Fruit fly (Drosophila melanogaster) whole organism, prepupa: Measurements from ENCODE around the gene CG34462.
A peak's percentile ranks its signal among the peaks of the same experiment; 100 is the strongest.

Experiments
- Blimp-1 ChIP-seq: fragments of 200-800 bp; sonication (Bioruptor generic); optimal IDR thresholded peaks from 3 replicates; lab custom pipeline; 2017; ENCODE audit warnings: missing biosample characterization, missing genetic modification characterization, mild to moderate bottlenecking, moderate library complexity, missing genetic modification reagents
- CG10631 ChIP-seq: fragments of 200-800 bp; sonication (Bioruptor generic); optimal IDR thresholded peaks from 2 replicates; lab custom pipeline; 2016; ENCODE audit warnings: missing biosample characterization, missing genetic modification characterization
- CG11294 ChIP-seq: fragments of 200-800 bp; sonication (Bioruptor generic); IDR thresholded peaks from 2 replicates; pipeline ENCODE4 v1.3.6; 2022; ENCODE audit warnings: missing biosample characterization, missing genetic modification characterization
- CG11902 ChIP-seq: fragments of 200-800 bp; sonication (Bioruptor generic); optimal IDR thresholded peaks from 3 replicates; lab custom pipeline; 2016; ENCODE audit warnings: missing biosample characterization, missing genetic modification characterization
- CG1621 ChIP-seq: fragments of 200-800 bp; sonication (Bioruptor generic); optimal IDR thresholded peaks from 3 replicates; lab custom pipeline; 2018; ENCODE audit warnings: missing biosample characterization, mild to moderate bottlenecking, missing genetic modification characterization
- CG31627 ChIP-seq: fragments of 200-800 bp; sonication (Bioruptor generic); optimal IDR thresholded peaks from 3 replicates; lab custom pipeline; 2016; ENCODE audit warnings: missing biosample characterization, missing genetic modification characterization
- CG3919 ChIP-seq: fragments of 200-800 bp; sonication (Bioruptor generic); optimal IDR thresholded peaks from 3 replicates; lab custom pipeline; 2016; ENCODE audit warnings: missing biosample characterization, missing genetic modification characterization
- CG4318 ChIP-seq: fragments of 200-800 bp; sonication (Bioruptor generic); optimal IDR thresholded peaks from 3 replicates; lab custom pipeline; 2017; ENCODE audit warnings: missing biosample characterization, mild to moderate bottlenecking, missing genetic modification characterization
- CG6163 ChIP-seq: fragments of 200-800 bp; sonication (Bioruptor generic); IDR thresholded peaks from 3 replicates; pipeline ENCODE4 v1.3.6; 2022; ENCODE audit warnings: missing biosample characterization, missing genetic modification characterization
- CG6276 ChIP-seq: fragments of 200-800 bp; sonication (Bioruptor generic); optimal IDR thresholded peaks from 2 replicates; lab custom pipeline; 2017; ENCODE audit warnings: missing biosample characterization, mild to moderate bottlenecking, missing genetic modification characterization
- CG6792 ChIP-seq: fragments of 200-800 bp; sonication (Bioruptor generic); optimal IDR thresholded peaks from 3 replicates; lab custom pipeline; 2016; ENCODE audit warnings: missing biosample characterization, missing genetic modification characterization
- CG6808 ChIP-seq: fragments of 200-800 bp; sonication (Bioruptor generic); optimal IDR thresholded peaks from 3 replicates; lab custom pipeline; 2017; ENCODE audit warnings: missing biosample characterization, missing genetic modification characterization, mild to moderate bottlenecking, moderate library complexity, missing genetic modification reagents
- CG6854 ChIP-seq: fragments of 200-800 bp; sonication (Bioruptor generic); optimal IDR thresholded peaks from 2 replicates; lab custom pipeline; 2017; ENCODE audit warnings: missing biosample characterization, mild to moderate bottlenecking, missing genetic modification characterization
- CG8119 ChIP-seq: fragments of 200-800 bp; sonication (Bioruptor generic); IDR thresholded peaks from 3 replicates; pipeline ENCODE4 v1.3.6; 2022; ENCODE audit warnings: missing biosample characterization, missing genetic modification characterization
- CG8319 ChIP-seq: fragments of 200-800 bp; sonication (Bioruptor generic); optimal IDR thresholded peaks from 3 replicates; lab custom pipeline; 2016; ENCODE audit warnings: missing biosample characterization, missing genetic modification characterization
- CG9139 ChIP-seq: fragments of 200-800 bp; sonication (Bioruptor generic); optimal IDR thresholded peaks from 3 replicates; lab custom pipeline; 2017; ENCODE audit warnings: missing biosample characterization, mild to moderate bottlenecking, missing genetic modification characterization
- Eip75B ChIP-seq: fragments of 200-800 bp; sonication (Bioruptor generic); optimal IDR thresholded peaks from 3 replicates; lab custom pipeline; 2016; ENCODE audit warnings: missing biosample characterization, missing genetic modification characterization
- Eip78C ChIP-seq: fragments of 200-800 bp; sonication (Bioruptor generic); peaks from one replicate; lab custom pipeline; 2016; ENCODE audit warnings: missing biosample characterization, missing genetic modification characterization
- Eip93F ChIP-seq: fragments of 200-800 bp; sonication (Bioruptor generic); optimal IDR thresholded peaks from 2 replicates; lab custom pipeline; 2016; ENCODE audit warnings: missing biosample characterization, mild to moderate bottlenecking, missing genetic modification characterization
- Ets21C ChIP-seq: fragments of 200-800 bp; sonication (Bioruptor generic); optimal IDR thresholded peaks from 3 replicates; lab custom pipeline; 2016; ENCODE audit warnings: missing biosample characterization, missing genetic modification characterization
- Ets96B ChIP-seq: fragments of 200-800 bp; optimal IDR thresholded peaks from 2 replicates; lab custom pipeline; 2019; ENCODE audit warnings: missing biosample characterization, mild to moderate bottlenecking, missing genetic modification characterization, moderate library complexity
- Hr39 ChIP-seq: fragments of 200-800 bp; sonication (Bioruptor generic); optimal IDR thresholded peaks from 2 replicates; lab custom pipeline; 2016; ENCODE audit warnings: missing biosample characterization, missing genetic modification characterization
- Lpt ChIP-seq: fragments of 200-800 bp; sonication (Bioruptor generic); optimal IDR thresholded peaks from 3 replicates; lab custom pipeline; 2016; ENCODE audit warnings: missing biosample characterization, missing genetic modification characterization
- Met ChIP-seq: fragments of 200-800 bp; sonication (Bioruptor generic); optimal IDR thresholded peaks from 3 replicates; lab custom pipeline; 2016; ENCODE audit warnings: missing biosample characterization, missing genetic modification characterization
- OdsH ChIP-seq: fragments of 200-800 bp; sonication (Bioruptor generic); optimal IDR thresholded peaks from 3 replicates; lab custom pipeline; 2016; ENCODE audit warnings: missing biosample characterization, missing genetic modification characterization
- Smox ChIP-seq: fragments of 200-800 bp; sonication (Bioruptor generic); optimal IDR thresholded peaks from 3 replicates; lab custom pipeline; 2016; ENCODE audit warnings: missing biosample characterization, missing genetic modification characterization
- Sox102F ChIP-seq: fragments of 200-800 bp; sonication (Bioruptor generic); optimal IDR thresholded peaks from 2 replicates; lab custom pipeline; 2016; ENCODE audit warnings: missing biosample characterization, mild to moderate bottlenecking, missing genetic modification characterization
- Sox14 ChIP-seq: fragments of 200-800 bp; sonication (Bioruptor generic); optimal IDR thresholded peaks from 3 replicates; lab custom pipeline; 2016; ENCODE audit warnings: missing biosample characterization, missing genetic modification characterization
- Sox15 ChIP-seq: fragments of 200-800 bp; sonication (Bioruptor generic); optimal IDR thresholded peaks from 3 replicates; lab custom pipeline; 2016; ENCODE audit warnings: missing biosample characterization, missing genetic modification characterization
- achi ChIP-seq: fragments of 200-800 bp; sonication (Bioruptor generic); optimal IDR thresholded peaks from 3 replicates; lab custom pipeline; 2016; ENCODE audit warnings: missing biosample characterization, missing genetic modification characterization
- acj6 ChIP-seq: fragments of 200-800 bp; sonication (Bioruptor generic); optimal IDR thresholded peaks from 3 replicates; lab custom pipeline; 2016; ENCODE audit warnings: missing biosample characterization, missing genetic modification characterization
- cyc ChIP-seq: fragments of 200-800 bp; sonication (Bioruptor generic); optimal IDR thresholded peaks from 3 replicates; lab custom pipeline; 2016; ENCODE audit warnings: missing biosample characterization, missing genetic modification characterization
- dac ChIP-seq: fragments of 200-800 bp; sonication (Bioruptor generic); optimal IDR thresholded peaks from 2 replicates; lab custom pipeline; 2017; ENCODE audit warnings: missing biosample characterization, mild to moderate bottlenecking, missing genetic modification characterization
- esn ChIP-seq: fragments of 200-800 bp; sonication (Bioruptor generic); optimal IDR thresholded peaks from 2 replicates; lab custom pipeline; 2016; ENCODE audit warnings: missing biosample characterization, mild to moderate bottlenecking, missing genetic modification characterization, moderate library complexity
- fd59A ChIP-seq: fragments of 200-800 bp; sonication (Bioruptor generic); optimal IDR thresholded peaks from 2 replicates; lab custom pipeline; 2017; ENCODE audit warnings: missing biosample characterization, mild to moderate bottlenecking, missing genetic modification characterization, missing genetic modification reagents
- fd85E ChIP-seq: fragments of 200-800 bp; sonication (Bioruptor generic); optimal IDR thresholded peaks from 3 replicates; lab custom pipeline; 2016; ENCODE audit warnings: missing biosample characterization, missing genetic modification characterization
- fkh ChIP-seq: fragments of 200-800 bp; sonication (Bioruptor generic); optimal IDR thresholded peaks from 3 replicates; lab custom pipeline; 2017; ENCODE audit warnings: missing biosample characterization, mild to moderate bottlenecking, missing genetic modification characterization, moderate library complexity
- spab ChIP-seq: fragments of 200-800 bp; sonication (Bioruptor generic); optimal IDR thresholded peaks from 2 replicates; lab custom pipeline; 2017; ENCODE audit warnings: missing biosample characterization, mild to moderate bottlenecking, missing genetic modification characterization, missing genetic modification reagents
- ss ChIP-seq, 2 experiments: fragments of 200-800 bp; sonication (Bioruptor generic); optimal IDR thresholded peaks; 2 replicates in 1 of 2; 3 replicates in 1 of 2; lab custom pipeline; 2017 to 2018; ENCODE audit warnings: mild to moderate bottlenecking in 2 of 2, missing biosample characterization in 2 of 2, missing genetic modification characterization in 2 of 2, moderate library complexity in 1 of 2
- svp ChIP-seq: fragments of 200-800 bp; sonication (Bioruptor generic); peaks from one replicate; lab custom pipeline; 2016; ENCODE audit warnings: missing biosample characterization, missing genetic modification characterization
- topi ChIP-seq: fragments of 200-800 bp; sonication (Bioruptor generic); optimal IDR thresholded peaks from 3 replicates; lab custom pipeline; 2016; ENCODE audit warnings: missing biosample characterization, missing genetic modification characterization
- vri ChIP-seq: fragments of 200-800 bp; sonication (Bioruptor generic); optimal IDR thresholded peaks from 3 replicates; lab custom pipeline; 2016; ENCODE audit warnings: missing biosample characterization, mild to moderate bottlenecking, missing genetic modification characterization

The CG34462 gene

DNA sequence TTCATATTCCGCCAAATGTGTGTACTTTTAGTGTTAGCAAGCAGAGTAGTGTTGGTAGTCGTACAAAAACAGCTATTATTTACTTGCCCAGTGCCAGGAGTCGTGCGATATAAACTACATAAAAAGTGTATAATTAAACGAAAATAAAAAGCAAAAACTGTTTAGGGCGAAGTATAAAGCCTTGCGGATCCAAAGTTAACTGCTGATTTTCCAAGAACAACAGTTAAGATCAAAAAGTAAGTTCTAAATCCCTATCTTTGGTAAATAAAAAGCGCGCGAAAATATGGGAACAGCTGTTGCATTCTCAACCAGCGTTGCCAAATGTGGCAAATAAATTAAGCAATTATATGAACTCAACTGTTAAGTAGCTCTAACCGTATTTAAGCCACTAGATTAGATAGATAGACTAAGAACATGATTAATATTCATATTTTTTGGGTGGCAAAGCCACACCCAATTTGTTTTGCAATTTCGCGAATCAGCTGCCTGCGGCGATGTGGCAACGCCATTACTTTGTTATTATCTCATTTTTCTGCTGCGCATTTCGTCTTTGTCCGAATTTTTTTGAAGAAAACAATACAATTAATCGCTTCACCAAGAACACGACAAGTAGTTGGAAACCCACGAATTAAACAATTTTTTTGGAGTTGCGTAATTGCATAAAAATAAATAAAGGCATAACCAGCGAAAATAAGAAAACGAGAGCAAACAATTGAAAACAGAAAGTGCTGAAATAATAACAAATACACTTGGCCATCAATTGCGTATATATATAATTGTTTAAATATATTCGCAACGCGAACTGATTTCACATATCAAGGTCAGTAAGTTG lies 12.1 kb downstream of the CG34462 start, which contains the start of the genes Prim1 and CG7083 (continued):
- TF ChIP-seq Smox (GFP tag; lab: Kevin White, UChicago) (peak; percentile 49), OdsH (GFP tag; lab: Kevin White, UChicago) (peak; percentile 76), fd59A (no peak), CG6792 (peak; percentile 45), fkh (peak; percentile 95), svp (GFP tag; lab: Kevin White, UChicago) (peak; percentile 85), ss (GFP tag; optimal IDR thresholded peaks at IDR 0.05; lab: Kevin White, UChicago) (peak in 1 of 2 experiments; percentile 47), Ets96B (tag; lab: Kevin White, UChicago) (peak; percentile 41), Sox14 (GFP tag; lab: Kevin White, UChicago) (peak; percentile 95), fd85E (GFP tag; lab: Kevin White, UChicago) (no peak), CG11902 (GFP tag; lab: Kevin White, UChicago) (peak; percentile 1), Blimp-1 (GFP tag; lab: Kevin White, UChicago) (peak; percentile 1), achi (GFP tag; lab: Kevin White, UChicago) (peak; percentile 57), CG11294 (GFP tag; lab: Robert Waterston, UW) (no peak)

DNA sequence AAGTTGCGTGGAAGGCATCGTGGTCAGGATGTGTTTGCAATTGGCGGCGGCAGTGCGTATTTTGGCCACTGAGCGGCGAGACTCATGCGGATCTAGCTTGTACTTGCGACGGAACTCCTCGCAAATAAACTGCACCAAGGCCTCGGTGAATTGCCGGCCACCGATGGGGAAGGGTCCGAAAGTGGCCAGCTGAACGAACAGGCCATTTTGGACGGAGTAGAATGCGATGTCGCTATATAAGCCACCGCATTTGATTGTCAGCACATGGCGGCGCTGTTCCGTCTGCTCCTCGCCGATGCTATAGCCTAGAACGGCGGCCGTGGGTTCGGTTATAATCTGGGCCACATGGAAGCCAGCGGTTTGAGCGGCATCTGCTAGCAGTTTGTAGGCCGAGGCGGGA lies 16.8 kb downstream of the CG34462 start:
- TF ChIP-seq Hr39 (GFP tag; lab: Kevin White, UChicago), result no peak
- no peak for TF ChIP-seq vri (GFP tag; lab: Kevin White, UChicago)
- TF ChIP-seq Ets21C (GFP tag; lab: Kevin White, UChicago), result no peak
- TF ChIP-seq Sox102F, result no peak
- TF ChIP-seq fd59A, result no peak
- no peak for TF ChIP-seq CG4318 (GFP tag; lab: Kevin White, UChicago)
- TF ChIP-seq CG8319 (GFP tag; lab: Kevin White, UChicago), result no peak
- no peak for TF ChIP-seq Sox15
- no peak for TF ChIP-seq CG11902 (GFP tag; lab: Kevin White, UChicago)
- no peak for TF ChIP-seq Eip75B
- no peak for TF ChIP-seq dac (GFP tag; lab: Kevin White, UChicago)
- TF ChIP-seq Met (GFP tag; lab: Kevin White, UChicago), result no peak

DNA sequence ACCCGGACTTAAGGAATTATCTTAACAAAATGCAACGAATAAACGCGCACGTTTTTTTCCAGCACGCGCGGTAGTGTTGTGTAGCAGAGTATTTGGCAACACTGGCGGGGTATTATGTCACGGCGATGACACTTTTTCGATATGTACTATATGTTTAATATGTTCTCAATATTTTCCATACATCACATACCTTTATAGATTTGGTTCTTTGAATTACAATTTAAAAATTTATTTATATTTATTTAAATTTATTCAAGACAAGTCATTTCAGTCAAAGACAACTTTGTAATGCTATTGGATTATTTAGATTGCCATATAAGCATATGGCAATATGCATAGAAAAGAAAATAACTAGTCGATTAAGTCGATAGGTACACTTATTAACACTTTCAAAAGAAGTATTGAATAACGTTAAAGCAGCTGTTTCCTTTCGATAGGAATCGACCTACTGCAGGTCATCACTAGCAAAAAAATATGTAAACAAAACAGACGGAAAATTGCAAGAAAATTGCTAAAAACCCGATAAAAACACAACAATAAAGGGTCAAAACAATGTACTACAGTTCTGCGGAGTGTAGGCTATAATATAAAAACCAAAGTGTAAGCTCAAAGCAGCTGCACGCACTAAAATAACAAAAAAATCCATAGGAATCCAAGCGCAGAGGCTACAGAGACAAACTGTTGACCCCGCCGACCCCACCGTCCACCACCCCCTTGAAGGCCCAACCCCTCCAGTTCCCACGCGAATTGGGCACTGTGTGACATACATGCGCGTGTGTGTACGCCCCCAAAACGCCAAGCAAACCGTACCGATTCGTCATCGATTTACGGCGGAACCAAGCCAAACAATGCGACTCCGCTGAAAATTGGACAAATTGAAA lies 18.0 kb downstream of the CG34462 start, which contains the start of the genes CG7182 and GAPcenA:
TSS of gene CG7182 (minus strand) at position 283 of the 881 bp plus-strand sequence.
TSS of gene GAPcenA (plus strand) at position 462 of the 881 bp plus-strand sequence.
- TF ChIP-seq CG6808 (GFP tag; lab: Kevin White, UChicago), result peak; percentile 62
- no peak for TF ChIP-seq dac (GFP tag; lab: Kevin White, UChicago)
- TF ChIP-seq CG8119 (GFP tag; lab: Robert Waterston, UW), result peak; percentile 54; the same call in 2 of the 3 replicates
- peak; percentile 80 for TF ChIP-seq esn
- peak; percentile 41 for TF ChIP-seq Sox14 (GFP tag; lab: Kevin White, UChicago)
- peak; percentile 7 for TF ChIP-seq fd59A
- TF ChIP-seq achi (GFP tag; lab: Kevin White, UChicago), result peak; percentile 78
- TF ChIP-seq Eip78C (GFP tag; lab: Kevin White, UChicago), result peak; percentile 92
- no peak for TF ChIP-seq Ets21C (GFP tag; lab: Kevin White, UChicago)
- TF ChIP-seq CG4318 (GFP tag; lab: Kevin White, UChicago), result no peak
- TF ChIP-seq CG1621, result peak; percentile 16
- TF ChIP-seq CG3919 (GFP tag; lab: Kevin White, UChicago), result peak; percentile 71
- TF ChIP-seq Eip93F (GFP tag; lab: Kevin White, UChicago), result peak; percentile 27
- TF ChIP-seq CG11902 (GFP tag; lab: Kevin White, UChicago), result peak; percentile 53
- peak; percentile 63 for TF ChIP-seq CG31627 (GFP tag; lab: Kevin White, UChicago)
- TF ChIP-seq svp (GFP tag; lab: Kevin White, UChicago), result peak; percentile 97
- TF ChIP-seq Sox15, result peak; percentile 43
- TF ChIP-seq acj6 (GFP tag; lab: Kevin White, UChicago), result no peak
- TF ChIP-seq CG11294 (GFP tag; lab: Robert Waterston, UW), result peak; percentile 23; the same call in 1 of the 2 replicates
- peak; percentile 41 for TF ChIP-seq spab (GFP tag; lab: Kevin White, UChicago)
- TF ChIP-seq fkh, result peak; percentile 54
- no peak for TF ChIP-seq Met (GFP tag; lab: Kevin White, UChicago)
- TF ChIP-seq CG6163, result peak; percentile 75
- TF ChIP-seq cyc (GFP tag; lab: Kevin White, UChicago), result peak; percentile 64
- TF ChIP-seq CG10631 (GFP tag; lab: Kevin White, UChicago), result peak; percentile 87
- TF ChIP-seq Lpt (GFP tag; lab: Kevin White, UChicago), result peak; percentile 36
- TF ChIP-seq fd85E (GFP tag; lab: Kevin White, UChicago), result no peak
- TF ChIP-seq CG9139 (GFP tag; lab: Kevin White, UChicago), result peak; percentile 26
- no peak for TF ChIP-seq CG6276 (GFP tag; lab: Kevin White, UChicago)
- peak; percentile 28 for TF ChIP-seq CG6854 (GFP tag; lab: Kevin White, UChicago)
- no peak for TF ChIP-seq Eip75B
- TF ChIP-seq topi (GFP tag; lab: Kevin White, UChicago), result peak; percentile 75
